Worm (Caenorhabditis elegans) whole organism, L2 larva: ENCODE data around the gene grd-2.
A peak's percentile ranks its signal among the peaks of the same experiment; 100 is the strongest.

Experiments used
- C34F6.9 ChIP-seq: fragments of 150-350 bp; optimal IDR thresholded peaks from 2 replicates; lab custom pipeline; 2014; ENCODE audit warnings: missing biosample characterization, missing genetic modification characterization
- F13H6.1 ChIP-seq: sonication (generic microtip); optimal IDR thresholded peaks from 2 replicates; lab custom pipeline; 2016; ENCODE audit warnings: missing genetic modification characterization, missing compliant biosample characterization
- R02D3.7 ChIP-seq: fragments of 150-350 bp; optimal IDR thresholded peaks from 2 replicates; lab custom pipeline; 2014; ENCODE audit warnings: missing biosample characterization, missing genetic modification characterization
- Y55F3AM.14 ChIP-seq: fragments of 200-800 bp; sonication (Bioruptor generic); optimal IDR thresholded peaks from 2 replicates; lab custom pipeline; 2018; ENCODE audit warnings: mild to moderate bottlenecking, missing genetic modification characterization, missing compliant biosample characterization
- ZK546.5 ChIP-seq: sonication (generic microtip); optimal IDR thresholded peaks from 2 replicates; lab custom pipeline; 2017; ENCODE audit warnings: missing biosample characterization, missing genetic modification characterization
- alr-1 ChIP-seq: fragments of 150-350 bp; optimal IDR thresholded peaks from 2 replicates; lab custom pipeline; 2014; ENCODE audit warnings: missing biosample characterization, missing genetic modification characterization
- blmp-1 ChIP-seq: sonication (generic microtip); optimal IDR thresholded peaks from 2 replicates; lab custom pipeline; 2017; ENCODE audit warnings: missing genetic modification characterization, mild to moderate bottlenecking, missing compliant biosample characterization, antibody characterized with exemption, moderate library complexity; ENCODE audit not compliant: insufficient read depth
- ceh-16 ChIP-seq: fragments of 150-350 bp; optimal IDR thresholded peaks from 2 replicates; lab custom pipeline; 2014; ENCODE audit warnings: missing biosample characterization, missing genetic modification characterization
- ceh-82 ChIP-seq: fragments of 150-350 bp; optimal IDR thresholded peaks from 2 replicates; lab custom pipeline; 2014; ENCODE audit warnings: missing biosample characterization, missing genetic modification characterization
- crh-2 ChIP-seq: sonication (generic microtip); optimal IDR thresholded peaks from 2 replicates; lab custom pipeline; 2017; ENCODE audit warnings: missing biosample characterization, missing genetic modification characterization
- dmd-4 ChIP-seq: sonication (generic microtip); optimal IDR thresholded peaks from 2 replicates; lab custom pipeline; 2017; ENCODE audit warnings: missing biosample characterization, missing genetic modification characterization
- gmeb-1 ChIP-seq: fragments of 150-350 bp; optimal IDR thresholded peaks from 2 replicates; lab custom pipeline; 2014; ENCODE audit warnings: missing biosample characterization, missing genetic modification characterization
- lin-11 ChIP-seq: fragments of 150-350 bp; sonication (generic microtip); optimal IDR thresholded peaks from 2 replicates; lab custom pipeline; 2014; ENCODE audit warnings: missing biosample characterization, missing genetic modification characterization, inconsistent platforms, mixed read lengths
- lin-13 ChIP-seq: fragments of 150-350 bp; optimal IDR thresholded peaks from 2 replicates; lab custom pipeline; 2014; ENCODE audit warnings: missing biosample characterization, missing genetic modification reagents, missing genetic modification characterization
- lin-39 ChIP-seq: fragments of 150-350 bp; optimal IDR thresholded peaks from 2 replicates; lab custom pipeline; 2014; ENCODE audit warnings: missing biosample characterization, missing genetic modification reagents, missing genetic modification characterization
- mab-5 ChIP-seq: fragments of 150-350 bp; optimal IDR thresholded peaks from 2 replicates; lab custom pipeline; 2014; ENCODE audit warnings: missing biosample characterization, missing genetic modification characterization
- mbf-1 ChIP-seq: sonication (generic microtip); optimal IDR thresholded peaks from 2 replicates; lab custom pipeline; 2017; ENCODE audit warnings: missing biosample characterization, missing genetic modification characterization
- mdl-1 ChIP-seq, 2 experiments: fragments of 150-350 bp in 1 of 2; sonication (generic microtip) in 1 of 2; optimal IDR thresholded peaks; 2 replicates each; lab custom pipeline; 2017; ENCODE audit warnings: missing biosample characterization in 2 of 2, missing genetic modification characterization in 2 of 2
- nhr-10 ChIP-seq: sonication (generic microtip); optimal IDR thresholded peaks from 2 replicates; lab custom pipeline; 2017; ENCODE audit warnings: missing biosample characterization, missing genetic modification characterization
- nhr-11 ChIP-seq: fragments of 150-350 bp; optimal IDR thresholded peaks from 2 replicates; lab custom pipeline; 2014; ENCODE audit warnings: missing biosample characterization, missing genetic modification characterization
- nhr-12 ChIP-seq: fragments of 150-350 bp; optimal IDR thresholded peaks from 2 replicates; lab custom pipeline; 2014; ENCODE audit warnings: missing biosample characterization, missing genetic modification characterization
- nhr-129 ChIP-seq: fragments of 150-350 bp; optimal IDR thresholded peaks from 2 replicates; lab custom pipeline; 2014; ENCODE audit warnings: missing biosample characterization, missing genetic modification characterization
- nhr-21 ChIP-seq: fragments of 150-350 bp; optimal IDR thresholded peaks from 2 replicates; lab custom pipeline; 2014; ENCODE audit warnings: missing biosample characterization, missing genetic modification characterization
- nhr-23 ChIP-seq: fragments of 150-350 bp; optimal IDR thresholded peaks from 2 replicates; lab custom pipeline; 2014; ENCODE audit warnings: missing biosample characterization, missing genetic modification reagents, missing genetic modification characterization
- nhr-237 ChIP-seq: fragments of 150-350 bp; optimal IDR thresholded peaks from 2 replicates; lab custom pipeline; 2014; ENCODE audit warnings: missing biosample characterization, missing genetic modification characterization
- nhr-25 ChIP-seq: fragments of 150-350 bp; sonication (generic microtip); optimal IDR thresholded peaks from 3 replicates; lab custom pipeline; 2014; ENCODE audit warnings: missing biosample characterization, missing genetic modification characterization
- nhr-6 ChIP-seq: fragments of 150-350 bp; optimal IDR thresholded peaks from 2 replicates; lab custom pipeline; 2014; ENCODE audit warnings: missing biosample characterization, missing genetic modification characterization
- nhr-77 ChIP-seq: fragments of 150-350 bp; optimal IDR thresholded peaks from 2 replicates; lab custom pipeline; 2014; ENCODE audit warnings: missing biosample characterization, missing genetic modification characterization
- peb-1 ChIP-seq: fragments of 150-350 bp; optimal IDR thresholded peaks from 2 replicates; lab custom pipeline; 2014; ENCODE audit warnings: missing biosample characterization, missing genetic modification characterization
- skn-1 ChIP-seq: sonication (generic microtip); optimal IDR thresholded peaks from 2 replicates; lab custom pipeline; 2017; ENCODE audit warnings: missing biosample characterization, missing genetic modification characterization
- sma-3 ChIP-seq: sonication (generic microtip); optimal IDR thresholded peaks from 2 replicates; lab custom pipeline; 2016; ENCODE audit warnings: missing genetic modification reagents, missing genetic modification characterization, missing compliant biosample characterization
- sma-9 ChIP-seq, 2 experiments: fragments of 150-350 bp in 1 of 2; sonication (generic microtip) in 1 of 2; optimal IDR thresholded peaks; 2 replicates each; lab custom pipeline; 2014 to 2016; ENCODE audit warnings: missing genetic modification characterization in 2 of 2, mild to moderate bottlenecking in 1 of 2, missing biosample characterization in 1 of 2, missing compliant biosample characterization in 1 of 2, missing genetic modification reagents in 1 of 2, moderate library complexity in 1 of 2
- snpc-4 ChIP-seq: fragments of 150-350 bp; optimal IDR thresholded peaks from 2 replicates; lab custom pipeline; 2014; ENCODE audit warnings: missing biosample characterization, missing genetic modification characterization
- unc-39 ChIP-seq: fragments of 150-350 bp; optimal IDR thresholded peaks from 2 replicates; lab custom pipeline; 2014; ENCODE audit warnings: missing biosample characterization, missing genetic modification characterization
- unc-55 ChIP-seq: fragments of 150-350 bp; sonication (generic microtip); optimal IDR thresholded peaks from 3 replicates; lab custom pipeline; 2014; ENCODE audit warnings: missing biosample characterization, missing genetic modification reagents, missing genetic modification characterization
- unc-62 ChIP-seq: fragments of 150-350 bp; optimal IDR thresholded peaks from 2 replicates; lab custom pipeline; 2014; ENCODE audit warnings: missing biosample characterization, missing genetic modification reagents, missing genetic modification characterization
- zag-1 ChIP-seq: fragments of 150-350 bp; optimal IDR thresholded peaks from 2 replicates; lab custom pipeline; 2014; ENCODE audit warnings: missing biosample characterization, missing genetic modification characterization
- ztf-11 ChIP-seq: sonication (generic microtip); optimal IDR thresholded peaks from 2 replicates; lab custom pipeline; 2017; ENCODE audit warnings: missing biosample characterization, missing genetic modification characterization
- ztf-4 ChIP-seq: fragments of 150-350 bp; optimal IDR thresholded peaks from 2 replicates; lab custom pipeline; 2014; ENCODE audit warnings: missing biosample characterization, missing genetic modification characterization

Gene grd-2

ce11 chrV:20580511-20581040 lies 29.0 kb upstream of the grd-2 start, which contains the start of gene F26F2.7 (continued):
- TF ChIP-seq nhr-10 (tag; lab: Kevin White, UChicago): no peak
- TF ChIP-seq ztf-4 (tag; lab: Kevin White, UChicago): peak; percentile 61
- peak; percentile 75 for TF ChIP-seq lin-11 (tag; lab: Kevin White, UChicago)
- TF ChIP-seq alr-1 (tag; lab: Kevin White, UChicago): no peak
- TF ChIP-seq crh-2 (tag; lab: Kevin White, UChicago): peak; percentile 88

- TF ChIP-seq mdl-1 (tag; optimal IDR thresholded peaks at IDR 0.05; lab: Kevin White, UChicago) (no peak), unc-39 (tag; lab: Kevin White, UChicago) (no peak), peb-1 (tag; lab: Kevin White, UChicago) (no peak), lin-11 (tag; lab: Kevin White, UChicago) (no peak), nhr-6 (no peak), C34F6.9 (tag; lab: Kevin White, UChicago) (no peak), lin-39 (tag; lab: Kevin White, UChicago) (no peak), ceh-16 (no peak), blmp-1 (no peak), nhr-21 (tag; lab: Kevin White, UChicago) (no peak), sma-9 (GFP tag; optimal IDR thresholded peaks at IDR 0.05; lab: Kevin White, UChicago) (no peak), sma-9 (tag; optimal IDR thresholded peaks at IDR 0.05; lab: Kevin White, UChicago) (no peak), unc-55 (GFP tag; lab: Kevin White, UChicago) (no peak), ZK546.5 (tag; lab: Kevin White, UChicago) (no peak), snpc-4 (no peak), Y55F3AM.14 (GFP tag; lab: Kevin White, UChicago) (no peak), nhr-77 (tag; lab: Kevin White, UChicago) (no peak), nhr-129 (tag; lab: Kevin White, UChicago) (no peak), dmd-4 (tag; lab: Kevin White, UChicago) (no peak), gmeb-1 (tag; lab: Kevin White, UChicago) (no peak)
Measured at ce11 chrV:20594746-20595145, 14.8 kb upstream of the grd-2 start, which contains the start of gene F26F2.10. Gene F26F2.10 (minus strand): TSS chrV:20594846.

- TF ChIP-seq R02D3.7: no peak
- TF ChIP-seq nhr-129 (tag; lab: Kevin White, UChicago): no peak
- no peak for TF ChIP-seq nhr-23
- no peak for TF ChIP-seq mbf-1 (tag; lab: Kevin White, UChicago)
- no peak for TF ChIP-seq crh-2 (tag; lab: Kevin White, UChicago)
- TF ChIP-seq lin-13 (GFP tag; lab: Kevin White, UChicago): no peak
- no peak for TF ChIP-seq nhr-21 (tag; lab: Kevin White, UChicago)
- TF ChIP-seq Y55F3AM.14 (GFP tag; lab: Kevin White, UChicago): no peak
- no peak for TF ChIP-seq lin-39 (tag; lab: Kevin White, UChicago)
- TF ChIP-seq nhr-6: no peak
- no peak for TF ChIP-seq zag-1 (tag; lab: Kevin White, UChicago)
- TF ChIP-seq ceh-16: no peak
Measured at ce11 chrV:20595653-20596052, 13.9 kb upstream of the grd-2 start, which contains the start of gene F26F2.11. Gene F26F2.11 (minus strand): TSS chrV:20595753.

ce11 chrV:20597076-20597475 lies 12.5 kb upstream of the grd-2 start, which contains the start of gene F46B3.1:
Gene F46B3.1 (minus strand): TSS chrV:20597176.
- TF ChIP-seq crh-2 (tag; lab: Kevin White, UChicago) (no peak), unc-62 (GFP tag; lab: Kevin White, UChicago) (no peak), snpc-4 (no peak), F13H6.1 (tag; lab: Kevin White, UChicago) (no peak), ceh-16 (no peak), skn-1 (no peak)

- TF ChIP-seq nhr-11 (tag; lab: Kevin White, UChicago): no peak
- no peak for TF ChIP-seq nhr-21 (tag; lab: Kevin White, UChicago)
- no peak for TF ChIP-seq gmeb-1 (tag; lab: Kevin White, UChicago)
- TF ChIP-seq mab-5 (tag; lab: Kevin White, UChicago): no peak
- TF ChIP-seq dmd-4 (tag; lab: Kevin White, UChicago): no peak
- TF ChIP-seq R02D3.7: no peak
- TF ChIP-seq unc-39 (tag; lab: Kevin White, UChicago): no peak
- no peak for TF ChIP-seq nhr-237 (tag; lab: Kevin White, UChicago)
- TF ChIP-seq crh-2 (tag; lab: Kevin White, UChicago): no peak
- no peak for TF ChIP-seq nhr-25 (tag; lab: Kevin White, UChicago)
- no peak for TF ChIP-seq unc-55 (GFP tag; lab: Kevin White, UChicago)
- no peak for TF ChIP-seq ceh-16
- no peak for TF ChIP-seq ceh-82
- TF ChIP-seq ztf-11 (tag; lab: Kevin White, UChicago): no peak
- no peak for TF ChIP-seq nhr-129 (tag; lab: Kevin White, UChicago)
- TF ChIP-seq zag-1 (tag; lab: Kevin White, UChicago): no peak
- no peak for TF ChIP-seq sma-3 (GFP tag; lab: Kevin White, UChicago)
- no peak for TF ChIP-seq nhr-12
- no peak for TF ChIP-seq mdl-1 (tag; optimal IDR thresholded peaks at IDR 0.05; lab: Kevin White, UChicago)
Measured at ce11 chrV:20599795-20600194, 9.8 kb upstream of the grd-2 start, which contains the start of gene col-163. Gene col-163 (plus strand): TSS chrV:20600095.
